Fruit fly (Drosophila melanogaster) whole organism, adult: ENCODE data around the gene CG33306.

Source experiments
- CG11617 ChIP-seq: fragments of 200-800 bp; sonication (Bioruptor generic); optimal IDR thresholded peaks from 2 replicates; lab custom pipeline; 2017; ENCODE audit warnings: mild to moderate bottlenecking, missing biosample characterization, missing genetic modification reagents, missing genetic modification characterization
- CG12768 ChIP-seq: fragments of 200-800 bp; sonication (Bioruptor generic); optimal IDR thresholded peaks from 2 replicates; lab custom pipeline; 2017; ENCODE audit warnings: missing biosample characterization, missing genetic modification characterization, mild to moderate bottlenecking, moderate library complexity, missing genetic modification reagents
- CG14711 ChIP-seq: fragments of 200-800 bp; sonication (Bioruptor generic); optimal IDR thresholded peaks from 2 replicates; lab custom pipeline; 2018; ENCODE audit warnings: missing biosample characterization, mild to moderate bottlenecking, missing genetic modification characterization, moderate library complexity
- CG1620 ChIP-seq: fragments of 200-800 bp; sonication (Bioruptor generic); optimal IDR thresholded peaks from 2 replicates; lab custom pipeline; 2016; ENCODE audit warnings: missing biosample characterization, missing genetic modification characterization
- CG33017 ChIP-seq: fragments of 200-800 bp; sonication (Bioruptor generic); optimal IDR thresholded peaks from 2 replicates; lab custom pipeline; 2018; ENCODE audit warnings: missing biosample characterization, mild to moderate bottlenecking, missing genetic modification characterization, moderate library complexity
- CG5204 ChIP-seq: fragments of 200-800 bp; sonication (Bioruptor generic); optimal IDR thresholded peaks from 2 replicates; lab custom pipeline; 2016; ENCODE audit warnings: missing biosample characterization, missing genetic modification characterization
- CG7045 ChIP-seq: fragments of 200-800 bp; sonication (Bioruptor generic); optimal IDR thresholded peaks from 2 replicates; lab custom pipeline; 2017; ENCODE audit warnings: missing biosample characterization, mild to moderate bottlenecking, missing genetic modification characterization
- CG7101 ChIP-seq: fragments of 200-800 bp; sonication (Bioruptor generic); optimal IDR thresholded peaks from 2 replicates; lab custom pipeline; 2018; ENCODE audit warnings: missing biosample characterization, mild to moderate bottlenecking, missing genetic modification characterization, moderate library complexity
- Clk ChIP-seq: fragments of 200-800 bp; sonication (Bioruptor generic); optimal IDR thresholded peaks from 2 replicates; lab custom pipeline; 2017; ENCODE audit warnings: missing biosample characterization, missing genetic modification characterization
- Crg-1 ChIP-seq: fragments of 200-800 bp; sonication (Bioruptor generic); optimal IDR thresholded peaks from 2 replicates; lab custom pipeline; 2016; ENCODE audit warnings: missing biosample characterization, missing genetic modification characterization
- Hr96 ChIP-seq: fragments of 200-800 bp; sonication (Bioruptor generic); optimal IDR thresholded peaks from 2 replicates; lab custom pipeline; 2016; ENCODE audit warnings: missing biosample characterization, missing genetic modification characterization
- Mnt ChIP-seq: fragments of 200-800 bp; sonication (Bioruptor generic); optimal IDR thresholded peaks from 2 replicates; lab custom pipeline; 2016; ENCODE audit warnings: missing biosample characterization, mild to moderate bottlenecking, missing genetic modification characterization
- bab1 ChIP-seq: fragments of 200-800 bp; sonication (Bioruptor generic); optimal IDR thresholded peaks from 3 replicates; lab custom pipeline; 2019; ENCODE audit warnings: missing biosample characterization, mild to moderate bottlenecking, missing genetic modification characterization, moderate library complexity
- cic ChIP-seq: fragments of 200-800 bp; sonication (Bioruptor generic); optimal IDR thresholded peaks from 2 replicates; lab custom pipeline; 2017; ENCODE audit warnings: missing biosample characterization, mild to moderate bottlenecking, missing genetic modification characterization, moderate library complexity
- cnc ChIP-seq, 2 experiments: fragments of >200 bp; optimal IDR thresholded peaks; 2 replicates each; lab custom pipeline; 2017
- kay ChIP-seq: fragments of 200-800 bp; sonication (Bioruptor generic); peaks from one replicate; lab custom pipeline; 2016; ENCODE audit warnings: missing biosample characterization, missing genetic modification characterization, borderline replicate concordance
- ovo ChIP-seq: fragments of 200-800 bp; sonication (Bioruptor generic); optimal IDR thresholded peaks from 2 replicates; lab custom pipeline; 2016; ENCODE audit warnings: missing biosample characterization, missing genetic modification characterization
- pad ChIP-seq: fragments of 200-800 bp; sonication (Bioruptor generic); optimal IDR thresholded peaks from 3 replicates; lab custom pipeline; 2017; ENCODE audit warnings: missing biosample characterization, missing genetic modification characterization, mild to moderate bottlenecking, moderate library complexity, missing genetic modification reagents
- tj ChIP-seq: fragments of 200-800 bp; sonication (Bioruptor generic); optimal IDR thresholded peaks from 3 replicates; lab custom pipeline; 2017; ENCODE audit warnings: missing biosample characterization, mild to moderate bottlenecking, missing genetic modification characterization, moderate library complexity
- toe ChIP-seq: fragments of 200-800 bp; sonication (Bioruptor generic); optimal IDR thresholded peaks from 2 replicates; lab custom pipeline; 2016; ENCODE audit warnings: missing biosample characterization, missing genetic modification characterization

The CG33306 gene

dm6 chr2L:13873147-13873546, 29.6 kb upstream of the CG33306 start:
- TF ChIP-seq kay, result peak; percentile 62
- no peak for TF ChIP-seq CG1620 (GFP tag; lab: Kevin White, UChicago)

dm6 chr2L:13869400-13869799, 25.9 kb upstream of the CG33306 start:
- no peak for TF ChIP-seq Mnt
- no peak for TF ChIP-seq Clk (GFP tag; lab: Kevin White, UChicago)
- TF ChIP-seq CG33017, result no peak
- TF ChIP-seq Crg-1 (GFP tag; lab: Kevin White, UChicago), result no peak
- TF ChIP-seq Hr96 (GFP tag; lab: Kevin White, UChicago), result no peak
- no peak for TF ChIP-seq CG7101 (tag; lab: Kevin White, UChicago)
- TF ChIP-seq ovo (GFP tag; lab: Kevin White, UChicago), result no peak
- no peak for TF ChIP-seq CG5204 (GFP tag; lab: Kevin White, UChicago)
- TF ChIP-seq CG1620 (GFP tag; lab: Kevin White, UChicago), result no peak
- no peak for TF ChIP-seq bab1 (GFP tag; lab: Kevin White, UChicago)
- no peak for TF ChIP-seq cnc (optimal IDR thresholded peaks at IDR 0.05; lab: Kevin White, UChicago)
- TF ChIP-seq tj (GFP tag; lab: Kevin White, UChicago), result no peak
- TF ChIP-seq CG14711, result no peak
- TF ChIP-seq CG11617 (GFP tag; lab: Kevin White, UChicago), result no peak
- no peak for TF ChIP-seq pad (GFP tag; lab: Kevin White, UChicago)
- no peak for TF ChIP-seq CG7045 (GFP tag; lab: Kevin White, UChicago)
- no peak for TF ChIP-seq cic
- no peak for TF ChIP-seq kay
- no peak for TF ChIP-seq CG12768 (GFP tag; lab: Kevin White, UChicago)

dm6 chr2L:13867653-13868052, 24.1 kb upstream of the CG33306 start:
- TF ChIP-seq Clk (GFP tag; lab: Kevin White, UChicago), result no peak
- no peak for TF ChIP-seq Crg-1 (GFP tag; lab: Kevin White, UChicago)
- no peak for TF ChIP-seq toe
- no peak for TF ChIP-seq CG12768 (GFP tag; lab: Kevin White, UChicago)
- TF ChIP-seq CG11617 (GFP tag; lab: Kevin White, UChicago), result no peak
- TF ChIP-seq CG7101 (tag; lab: Kevin White, UChicago), result no peak
- TF ChIP-seq kay, result no peak
- TF ChIP-seq CG7045 (GFP tag; lab: Kevin White, UChicago), result no peak

- TF ChIP-seq Crg-1 (GFP tag; lab: Kevin White, UChicago) (no peak), kay (no peak), cic (no peak), Hr96 (GFP tag; lab: Kevin White, UChicago) (no peak), CG33017 (no peak), Mnt (no peak), ovo (GFP tag; lab: Kevin White, UChicago) (no peak)
Measured at dm6 chr2L:13851098-13851497, 7.6 kb upstream of the CG33306 start.

- TF ChIP-seq CG5204 (GFP tag; lab: Kevin White, UChicago) (no peak), pad (GFP tag; lab: Kevin White, UChicago) (no peak), CG7045 (GFP tag; lab: Kevin White, UChicago) (no peak), Mnt (no peak), CG1620 (GFP tag; lab: Kevin White, UChicago) (no peak), tj (GFP tag; lab: Kevin White, UChicago) (no peak), CG12768 (GFP tag; lab: Kevin White, UChicago) (no peak), Clk (GFP tag; lab: Kevin White, UChicago) (no peak), bab1 (GFP tag; lab: Kevin White, UChicago) (no peak), CG7101 (tag; lab: Kevin White, UChicago) (no peak), cnc (optimal IDR thresholded peaks at IDR 0.05; lab: Kevin White, UChicago) (no peak), CG33017 (no peak), Hr96 (GFP tag; lab: Kevin White, UChicago) (no peak), CG11617 (GFP tag; lab: Kevin White, UChicago) (no peak), ovo (GFP tag; lab: Kevin White, UChicago) (no peak), toe (no peak), kay (no peak), cic (no peak)
Measured at dm6 chr2L:13849125-13849524, 5.6 kb upstream of the CG33306 start, which contains the start of gene CG7968. TSS of gene CG7968 (plus strand) at chr2L:13849400.

dm6 chr2L:13847625-13848024, 4.1 kb upstream of the CG33306 start, which contains the start of gene CG7953:
TSS of gene CG7953 (plus strand) at chr2L:13847925.
- no peak for TF ChIP-seq CG7045 (GFP tag; lab: Kevin White, UChicago)

- TF ChIP-seq ovo (GFP tag; lab: Kevin White, UChicago), result no peak
- peak; percentile 30 for TF ChIP-seq CG12768 (GFP tag; lab: Kevin White, UChicago)
- TF ChIP-seq Hr96 (GFP tag; lab: Kevin White, UChicago), result peak; percentile 6
- no peak for TF ChIP-seq CG7045 (GFP tag; lab: Kevin White, UChicago)
- TF ChIP-seq pad (GFP tag; lab: Kevin White, UChicago), result peak; percentile 17
- no peak for TF ChIP-seq toe
- TF ChIP-seq CG7101 (tag; lab: Kevin White, UChicago), result no peak
- no peak for TF ChIP-seq CG14711
- peak; percentile 54 for TF ChIP-seq cic
- TF ChIP-seq CG5204 (GFP tag; lab: Kevin White, UChicago), result no peak
Measured at dm6 chr2L:13846239-13846802, 2.8 kb upstream of the CG33306 start, which contains the start of gene CG7916. TSS of gene CG7916 (plus strand) at chr2L:13846752.
